Worm (Caenorhabditis elegans) whole organism, L3 larva: ENCODE measurements around the gene nsy-1.

Experiments
- ceh-82 ChIP-seq: fragments of 150-350 bp; optimal IDR thresholded peaks from 2 replicates; lab custom pipeline; 2014; ENCODE audit warnings: missing biosample characterization, missing genetic modification characterization
- egl-5 ChIP-seq: fragments of 150-350 bp; optimal IDR thresholded peaks from 2 replicates; lab custom pipeline; 2017; ENCODE audit warnings: missing biosample characterization, missing genetic modification reagents, missing genetic modification characterization, inconsistent platforms
- elt-3 ChIP-seq, 3 experiments: fragments of 150-350 bp in 1 of 3; sonication (generic microtip) in 2 of 3; optimal IDR thresholded peaks; 2 replicates in 2 of 3; 4 replicates in 1 of 3; lab custom pipeline; 2014 to 2017; ENCODE audit warnings: missing biosample characterization in 3 of 3, missing genetic modification characterization in 3 of 3
- lin-39 ChIP-seq: fragments of 150-350 bp; optimal IDR thresholded peaks from 2 replicates; lab custom pipeline; 2018; ENCODE audit warnings: missing biosample characterization, missing genetic modification reagents, missing genetic modification characterization
- nhr-11 ChIP-seq: fragments of 150-350 bp; optimal IDR thresholded peaks from 2 replicates; lab custom pipeline; 2014; ENCODE audit warnings: missing biosample characterization, missing genetic modification characterization
- nhr-23 ChIP-seq: fragments of 150-350 bp; optimal IDR thresholded peaks from 2 replicates; lab custom pipeline; 2014; ENCODE audit warnings: missing biosample characterization, missing genetic modification reagents, missing genetic modification characterization
- nhr-237 ChIP-seq: fragments of 150-350 bp; optimal IDR thresholded peaks from 2 replicates; lab custom pipeline; 2014; ENCODE audit warnings: missing biosample characterization, missing genetic modification characterization
- pha-4 ChIP-seq: fragments of 150-350 bp; optimal IDR thresholded peaks from 2 replicates; lab custom pipeline; 2014; ENCODE audit warnings: missing biosample characterization, missing genetic modification reagents, missing genetic modification characterization
- pqm-1 ChIP-seq: fragments of 150-350 bp; optimal IDR thresholded peaks from 2 replicates; lab custom pipeline; 2017; ENCODE audit warnings: missing biosample characterization, missing genetic modification characterization, inconsistent platforms
- snpc-4 ChIP-seq: fragments of 150-350 bp; optimal IDR thresholded peaks from 2 replicates; lab custom pipeline; 2014; ENCODE audit warnings: missing biosample characterization, missing genetic modification characterization

DNA sequence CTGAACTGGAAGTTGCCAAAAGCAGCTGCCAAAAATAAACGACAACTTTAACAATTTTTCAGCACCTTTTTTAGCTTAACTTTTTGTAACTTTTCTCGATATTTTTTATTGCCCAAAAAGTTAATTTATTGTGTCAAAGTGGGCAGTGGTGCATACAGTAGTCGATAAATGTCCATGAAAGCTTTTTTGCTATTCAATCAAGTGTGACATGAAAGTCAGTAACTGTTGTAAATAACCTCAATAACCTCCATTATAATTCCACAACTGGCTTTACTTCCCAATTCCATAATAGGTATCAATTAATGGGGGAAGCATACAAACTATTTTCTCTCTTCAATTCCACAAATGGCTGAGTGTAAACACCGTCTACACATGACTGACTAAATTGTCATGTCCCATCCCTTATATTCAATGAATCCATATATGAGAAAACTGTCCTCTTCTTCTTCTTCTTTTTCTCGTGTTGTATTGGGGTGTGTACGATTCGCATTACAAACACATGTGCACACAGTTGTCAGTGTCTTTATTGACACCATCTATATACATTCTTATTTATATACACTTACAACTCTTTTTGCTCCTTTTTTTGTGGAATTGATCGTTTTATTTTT is 25.7 kb downstream of the nsy-1 start:
- TF ChIP-seq nhr-11 (tag; lab: Kevin White, UChicago) = no peak
- TF ChIP-seq lin-39 = no peak
- TF ChIP-seq snpc-4 (tag; lab: Kevin White, UChicago) = no peak
- TF ChIP-seq nhr-23 = no peak
- peak; percentile 53 for TF ChIP-seq pha-4
- TF ChIP-seq egl-5 (tag; lab: Kevin White, UChicago) = no peak
- TF ChIP-seq elt-3 (tag; optimal IDR thresholded peaks at IDR 0.05; lab: Kevin White, UChicago) = no peak
- TF ChIP-seq pqm-1 (tag; lab: Kevin White, UChicago) = no peak
- TF ChIP-seq ceh-82 (tag; lab: Kevin White, UChicago) = no peak
- no peak for TF ChIP-seq nhr-237
